Worm (Caenorhabditis elegans) whole organism, late embryonic: ENCODE results near the gene Y39G8B.5.

Experiments
- K09A11.1 ChIP-seq: sonication (generic microtip); optimal IDR thresholded peaks from 2 replicates; lab custom pipeline; 2017; ENCODE audit warnings: antibody characterized with exemption, mild to moderate bottlenecking, missing genetic modification characterization, missing compliant biosample characterization; ENCODE audit not compliant: insufficient read depth
- Y22D7AL.16 ChIP-seq: sonication (generic microtip); optimal IDR thresholded peaks from 2 replicates; lab custom pipeline; 2016; ENCODE audit warnings: missing genetic modification characterization, missing compliant biosample characterization
- ama-1 ChIP-seq: fragments of 150-350 bp; optimal IDR thresholded peaks from 2 replicates; lab custom pipeline; 2014
- ceh-19 ChIP-seq: fragments of 200-800 bp; sonication (Bioruptor generic); optimal IDR thresholded peaks from 2 replicates; lab custom pipeline; 2018; ENCODE audit warnings: mild to moderate bottlenecking, missing genetic modification characterization, missing compliant biosample characterization
- ceh-24 ChIP-seq: sonication (generic microtip); optimal IDR thresholded peaks from 2 replicates; lab custom pipeline; 2016; ENCODE audit warnings: mild to moderate bottlenecking, missing genetic modification characterization, missing compliant biosample characterization
- ceh-30 ChIP-seq: fragments of 150-350 bp; optimal IDR thresholded peaks from 2 replicates; lab custom pipeline; 2014; ENCODE audit warnings: missing biosample characterization, missing genetic modification characterization
- ceh-48 ChIP-seq: sonication (generic microtip); optimal IDR thresholded peaks from 2 replicates; lab custom pipeline; 2016; ENCODE audit warnings: missing genetic modification characterization, inconsistent platforms, missing compliant biosample characterization
- ceh-9 ChIP-seq: sonication (generic microtip); optimal IDR thresholded peaks from 2 replicates; lab custom pipeline; 2016; ENCODE audit warnings: mild to moderate bottlenecking, missing genetic modification characterization, inconsistent platforms, missing compliant biosample characterization
- che-1 ChIP-seq: sonication (generic microtip); optimal IDR thresholded peaks from 2 replicates; lab custom pipeline; 2016; ENCODE audit warnings: mild to moderate bottlenecking, missing genetic modification characterization, missing compliant biosample characterization
- fkh-10 ChIP-seq: fragments of 150-350 bp; optimal IDR thresholded peaks from 2 replicates; lab custom pipeline; 2014; ENCODE audit warnings: missing biosample characterization, missing genetic modification reagents, missing genetic modification characterization
- hlh-8 ChIP-seq: sonication (generic microtip); optimal IDR thresholded peaks from 2 replicates; lab custom pipeline; 2016; ENCODE audit warnings: missing genotype, missing genetic modification characterization, missing compliant biosample characterization
- nfya-1 ChIP-seq: sonication (generic microtip); optimal IDR thresholded peaks from 2 replicates; lab custom pipeline; 2017; ENCODE audit warnings: missing genetic modification characterization, mild to moderate bottlenecking, missing compliant biosample characterization, antibody characterized with exemption, moderate library complexity
- pag-3 ChIP-seq: sonication (generic microtip); optimal IDR thresholded peaks from 2 replicates; lab custom pipeline; 2016; ENCODE audit warnings: missing compliant biosample characterization, missing genetic modification characterization, borderline replicate concordance
- pha-4 ChIP-seq: fragments of 150-350 bp; optimal IDR thresholded peaks from 2 replicates; lab custom pipeline; 2018; ENCODE audit warnings: missing biosample characterization, missing genetic modification reagents, missing genetic modification characterization
- pqm-1 ChIP-seq: sonication (generic microtip); optimal IDR thresholded peaks from 2 replicates; lab custom pipeline; 2016; ENCODE audit warnings: missing genetic modification characterization, missing compliant biosample characterization
- sdc-2 ChIP-seq: sonication (generic microtip); optimal IDR thresholded peaks from 2 replicates; lab custom pipeline; 2016; ENCODE audit warnings: missing genotype, missing genetic modification characterization, missing compliant biosample characterization
- sox-4 ChIP-seq: sonication (generic microtip); optimal IDR thresholded peaks from 2 replicates; lab custom pipeline; 2017; ENCODE audit warnings: mild to moderate bottlenecking, missing genetic modification characterization, inconsistent platforms, missing compliant biosample characterization
- syd-9 ChIP-seq: sonication (generic microtip); optimal IDR thresholded peaks from 2 replicates; lab custom pipeline; 2016; ENCODE audit warnings: mild to moderate bottlenecking, missing genetic modification characterization, moderate library complexity, missing compliant biosample characterization
- ttx-3 ChIP-seq: sonication (generic microtip); optimal IDR thresholded peaks from 2 replicates; lab custom pipeline; 2016; ENCODE audit warnings: missing genetic modification reagents, missing genetic modification characterization, missing compliant biosample characterization

Gene Y39G8B.5

DNA sequence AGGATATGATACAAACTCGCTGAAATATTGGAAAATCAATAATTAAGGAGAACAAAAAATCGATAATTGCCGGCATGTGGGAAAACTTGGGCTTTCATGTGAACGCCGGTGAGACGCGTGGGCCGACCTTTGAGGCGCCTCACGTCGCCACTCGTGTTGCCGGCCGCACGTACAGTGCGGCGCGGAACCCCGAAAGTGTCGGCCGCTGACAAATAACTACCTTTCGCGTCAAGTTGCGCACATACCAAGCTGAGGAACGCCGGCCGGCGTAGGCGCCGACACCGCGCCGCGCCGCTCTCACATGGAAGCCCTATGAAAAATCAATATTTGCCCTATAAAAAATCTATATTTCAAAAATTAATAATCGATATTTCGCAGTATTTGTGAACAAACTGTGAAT, 53.4 kb downstream of the Y39G8B.5 start:
- TF ChIP-seq ceh-30 (no peak), ceh-48 (tag; lab: Kevin White, UChicago) (no peak), che-1 (tag; lab: Kevin White, UChicago) (no peak), ceh-24 (tag; lab: Kevin White, UChicago) (no peak), ttx-3 (no peak), hlh-8 (no peak), ceh-9 (tag; lab: Kevin White, UChicago) (no peak), pag-3 (tag; lab: Kevin White, UChicago) (no peak), syd-9 (tag; lab: Kevin White, UChicago) (no peak), ceh-19 (GFP tag; lab: Kevin White, UChicago) (no peak), pha-4 (tag; lab: Kevin White, UChicago) (no peak), sox-4 (tag; lab: Kevin White, UChicago) (no peak), Y22D7AL.16 (tag; lab: Kevin White, UChicago) (no peak), nfya-1 (tag; lab: Kevin White, UChicago) (no peak), K09A11.1 (tag; lab: Kevin White, UChicago) (no peak), pqm-1 (tag; lab: Kevin White, UChicago) (no peak), sdc-2 (tag; lab: Kevin White, UChicago) (no peak), fkh-10 (GFP tag; lab: Kevin White, UChicago) (no peak), ama-1 (lab: Kevin White, UChicago) (no peak)
